Worm (Caenorhabditis elegans) whole organism, L4 larva: Measurements from ENCODE around the gene C37C3.12.

Experiments used
- D1046.2 ChIP-seq: fragments of 200-800 bp; sonication (Bioruptor generic); IDR thresholded peaks from 2 replicates; pipeline ENCODE4 v1.3.6; 2022; ENCODE audit warnings: missing genetic modification characterization, missing compliant biosample characterization
- F10B5.3 ChIP-seq: sonication (generic microtip); optimal IDR thresholded peaks from 2 replicates; lab custom pipeline; 2016; ENCODE audit warnings: mild to moderate bottlenecking, missing genetic modification characterization, missing compliant biosample characterization
- T20F7.1 ChIP-seq: fragments of 200-800 bp; sonication (Bioruptor generic); optimal IDR thresholded peaks from 2 replicates; lab custom pipeline; 2018; ENCODE audit warnings: mild to moderate bottlenecking, missing genetic modification characterization, missing compliant biosample characterization
- T26A8.4 ChIP-seq: fragments of 200-800 bp; sonication (Bioruptor generic); IDR thresholded peaks from 2 replicates; pipeline ENCODE4 v1.3.6; 2022; ENCODE audit warnings: missing genetic modification characterization, missing compliant biosample characterization
- Y105C5A.15 ChIP-seq: fragments of 200-800 bp; sonication (Bioruptor generic); IDR thresholded peaks from 2 replicates; pipeline ENCODE4 v1.3.6; 2022; ENCODE audit warnings: missing genetic modification characterization, missing compliant biosample characterization
- Y48G9A.11 ChIP-seq: fragments of 200-800 bp; sonication (Bioruptor generic); IDR thresholded peaks from 2 replicates; pipeline ENCODE4 v1.3.6; 2022; ENCODE audit warnings: missing genetic modification reagents, missing genetic modification characterization, missing compliant biosample characterization
- aha-1 ChIP-seq: fragments of 150-350 bp; peaks from one replicate; lab custom pipeline; 2014; ENCODE audit warnings: missing biosample characterization, missing genetic modification characterization
- ceh-20 ChIP-seq: fragments of 200-800 bp; sonication (Bioruptor generic); IDR thresholded peaks from 2 replicates; pipeline ENCODE4 v1.3.6; 2022; ENCODE audit warnings: missing genetic modification reagents, missing genetic modification characterization, missing compliant biosample characterization
- ceh-28 ChIP-seq: fragments of 150-350 bp; optimal IDR thresholded peaks from 2 replicates; lab custom pipeline; 2014; ENCODE audit warnings: missing biosample characterization, missing genetic modification reagents, missing genetic modification characterization
- ceh-44 ChIP-seq: fragments of 200-800 bp; sonication (Bioruptor generic); IDR thresholded peaks from 2 replicates; pipeline ENCODE4 v1.3.6; 2022; ENCODE audit warnings: missing genetic modification reagents, missing genetic modification characterization, missing compliant biosample characterization
- ctbp-1 ChIP-seq: fragments of 200-800 bp; sonication (Bioruptor generic); IDR thresholded peaks from 2 replicates; pipeline ENCODE4 v1.3.6; 2022; ENCODE audit warnings: missing genetic modification reagents, missing genetic modification characterization, missing compliant biosample characterization
- daf-12 ChIP-seq: fragments of 150-350 bp; optimal IDR thresholded peaks from 2 replicates; lab custom pipeline; 2014; ENCODE audit warnings: missing biosample characterization, missing genetic modification reagents, missing genetic modification characterization
- daf-16 ChIP-seq, 3 experiments: sonication (generic microtip); optimal IDR thresholded peaks; 2 replicates each; lab custom pipeline; 2016 to 2017; ENCODE audit warnings: missing genetic modification characterization in 3 of 3, missing genetic modification reagents in 3 of 3, mild to moderate bottlenecking in 2 of 3, missing compliant biosample characterization in 2 of 3, missing biosample characterization in 1 of 3, moderate library complexity in 1 of 3
- daf-8 ChIP-seq: fragments of 200-800 bp; sonication (Bioruptor generic); IDR thresholded peaks from 2 replicates; pipeline ENCODE4 v1.3.6; 2022; ENCODE audit warnings: missing genetic modification characterization, missing compliant biosample characterization
- dmd-6 ChIP-seq: fragments of 200-800 bp; sonication (Bioruptor generic); IDR thresholded peaks from 2 replicates; pipeline ENCODE4 v1.3.6; 2022; ENCODE audit warnings: missing genetic modification reagents, missing genetic modification characterization, missing compliant biosample characterization
- dmd-9 ChIP-seq: fragments of 200-800 bp; sonication (Bioruptor generic); IDR thresholded peaks from 2 replicates; pipeline ENCODE4 v1.3.6; 2022; ENCODE audit warnings: missing genetic modification reagents, missing genetic modification characterization, missing compliant biosample characterization
- egl-43 ChIP-seq: fragments of 200-800 bp; sonication (Bioruptor generic); IDR thresholded peaks from 2 replicates; pipeline ENCODE4 v1.3.6; 2022; ENCODE audit warnings: missing genetic modification reagents, missing genetic modification characterization, missing compliant biosample characterization
- fkh-10 ChIP-seq: fragments of 150-350 bp; optimal IDR thresholded peaks from 2 replicates; lab custom pipeline; 2014; ENCODE audit warnings: missing biosample characterization, missing genetic modification reagents, missing genetic modification characterization
- fos-1 ChIP-seq: fragments of 150-350 bp; optimal IDR thresholded peaks from 2 replicates; lab custom pipeline; 2014; ENCODE audit warnings: missing biosample characterization, missing genetic modification characterization
- gei-8 ChIP-seq: fragments of 200-800 bp; sonication (Bioruptor generic); optimal IDR thresholded peaks from 2 replicates; lab custom pipeline; 2018; ENCODE audit warnings: mild to moderate bottlenecking, missing genetic modification characterization, missing compliant biosample characterization
- hif-1 ChIP-seq, 2 experiments: sonication (generic microtip); optimal IDR thresholded peaks; 2 replicates each; lab custom pipeline; 2016 to 2017; ENCODE audit warnings: missing compliant biosample characterization in 2 of 2, missing genetic modification characterization in 2 of 2, missing genetic modification reagents in 2 of 2, missing genotype in 2 of 2, mild to moderate bottlenecking in 1 of 2
- hlh-30 ChIP-seq: sonication (generic microtip); optimal IDR thresholded peaks from 2 replicates; lab custom pipeline; 2017; ENCODE audit warnings: antibody characterized with exemption, mild to moderate bottlenecking, missing genetic modification characterization, missing compliant biosample characterization; ENCODE audit not compliant: insufficient read depth
- hmg-1.1 ChIP-seq: fragments of 200-800 bp; sonication (Bioruptor generic); IDR thresholded peaks from 2 replicates; pipeline ENCODE4 v1.3.6; 2022; ENCODE audit warnings: missing genetic modification reagents, missing genetic modification characterization, missing compliant biosample characterization
- jun-1 ChIP-seq: fragments of 150-350 bp; optimal IDR thresholded peaks from 2 replicates; lab custom pipeline; 2014; ENCODE audit warnings: missing biosample characterization, missing genetic modification reagents, missing genetic modification characterization
- lim-7 ChIP-seq: fragments of 200-800 bp; sonication (Bioruptor generic); IDR thresholded peaks from 2 replicates; pipeline ENCODE4 v1.3.6; 2022; ENCODE audit warnings: missing genetic modification characterization, missing compliant biosample characterization
- lin-1 ChIP-seq: fragments of 200-800 bp; sonication (Bioruptor generic); IDR thresholded peaks from 2 replicates; pipeline ENCODE4 v1.3.6; 2022; ENCODE audit warnings: missing genetic modification reagents, missing genetic modification characterization, missing compliant biosample characterization
- lin-13 ChIP-seq: fragments of 150-350 bp; optimal IDR thresholded peaks from 2 replicates; lab custom pipeline; 2014; ENCODE audit warnings: missing biosample characterization, missing genetic modification reagents, missing genetic modification characterization
- lin-38 ChIP-seq: fragments of 200-800 bp; sonication (Bioruptor generic); IDR thresholded peaks from 2 replicates; pipeline ENCODE4 v1.3.6; 2022; ENCODE audit warnings: missing genetic modification reagents, missing genetic modification characterization, missing compliant biosample characterization
- lsy-2 ChIP-seq, 2 experiments: fragments of 150-350 bp in 1 of 2; sonication (generic microtip) in 1 of 2; optimal IDR thresholded peaks; 2 replicates each; lab custom pipeline; 2014 to 2017; ENCODE audit warnings: missing biosample characterization in 2 of 2, missing genetic modification characterization in 2 of 2
- madf-5 ChIP-seq, 2 experiments: fragments of 200-800 bp; sonication (Bioruptor generic); IDR thresholded peaks; 2 replicates each; pipeline ENCODE4 v1.3.6; 2022; ENCODE audit warnings: missing compliant biosample characterization in 2 of 2, missing genetic modification characterization in 2 of 2
- mdl-1 ChIP-seq, 2 experiments: fragments of 150-350 bp in 1 of 2; sonication (generic microtip) in 1 of 2; optimal IDR thresholded peaks; 2 replicates each; lab custom pipeline; 2014 to 2017; ENCODE audit warnings: missing biosample characterization in 2 of 2, missing genetic modification characterization in 2 of 2
- mdt-29 ChIP-seq: fragments of 200-800 bp; sonication (Bioruptor generic); IDR thresholded peaks from 2 replicates; pipeline ENCODE4 v1.3.6; 2022; ENCODE audit warnings: missing genetic modification reagents, missing genetic modification characterization, missing compliant biosample characterization
- mes-2 ChIP-seq: sonication (generic microtip); optimal IDR thresholded peaks from 2 replicates; lab custom pipeline; 2016; ENCODE audit warnings: missing genotype, mild to moderate bottlenecking, missing genetic modification characterization, missing compliant biosample characterization; ENCODE audit not compliant: poor library complexity, severe bottlenecking
- nhr-102 ChIP-seq: sonication (generic microtip); optimal IDR thresholded peaks from 2 replicates; lab custom pipeline; 2016; ENCODE audit warnings: mild to moderate bottlenecking, missing genetic modification characterization, moderate library complexity, missing compliant biosample characterization
- nhr-25 ChIP-seq: sonication (generic microtip); optimal IDR thresholded peaks from 2 replicates; lab custom pipeline; 2017; ENCODE audit warnings: missing genetic modification characterization, mild to moderate bottlenecking, missing compliant biosample characterization, antibody characterized with exemption, moderate library complexity, borderline replicate concordance; ENCODE audit not compliant: insufficient read depth
- nhr-28 ChIP-seq: fragments of 150-350 bp; optimal IDR thresholded peaks from 2 replicates; lab custom pipeline; 2014; ENCODE audit warnings: missing biosample characterization, missing genetic modification characterization
- nhr-42 ChIP-seq: fragments of 200-800 bp; sonication (Bioruptor generic); IDR thresholded peaks from 2 replicates; pipeline ENCODE4 v1.3.6; 2022; ENCODE audit warnings: missing genetic modification characterization, missing compliant biosample characterization
- nhr-6 ChIP-seq: fragments of 150-350 bp; optimal IDR thresholded peaks from 2 replicates; lab custom pipeline; 2014; ENCODE audit warnings: missing biosample characterization, missing genetic modification characterization
- php-3 ChIP-seq: fragments of 200-800 bp; sonication (Bioruptor generic); IDR thresholded peaks from 2 replicates; pipeline ENCODE4 v1.3.6; 2022; ENCODE audit warnings: missing genetic modification reagents, missing genetic modification characterization, missing compliant biosample characterization
- pqm-1 ChIP-seq: sonication (generic microtip); optimal IDR thresholded peaks from 2 replicates; lab custom pipeline; 2017; ENCODE audit warnings: missing biosample characterization, missing genetic modification characterization
- rbr-2 ChIP-seq: sonication (generic microtip); optimal IDR thresholded peaks from 2 replicates; lab custom pipeline; 2016; ENCODE audit warnings: missing genotype, missing genetic modification characterization, missing compliant biosample characterization
- skn-1 ChIP-seq: fragments of 150-350 bp; optimal IDR thresholded peaks from 2 replicates; lab custom pipeline; 2014; ENCODE audit warnings: missing biosample characterization, missing genetic modification characterization
- snpc-4 ChIP-seq: fragments of 150-350 bp; optimal IDR thresholded peaks from 2 replicates; lab custom pipeline; 2014; ENCODE audit warnings: missing biosample characterization, missing genetic modification characterization
- spr-1 ChIP-seq: sonication (generic microtip); optimal IDR thresholded peaks from 2 replicates; lab custom pipeline; 2016; ENCODE audit warnings: mild to moderate bottlenecking, missing genetic modification characterization, missing compliant biosample characterization
- tra-1 ChIP-seq: fragments of 200-800 bp; sonication (Bioruptor generic); IDR thresholded peaks from 2 replicates; pipeline ENCODE4 v1.3.6; 2022; ENCODE audit warnings: missing genetic modification reagents, missing genetic modification characterization, missing compliant biosample characterization
- vab-7 ChIP-seq: fragments of 200-800 bp; sonication (Bioruptor generic); IDR thresholded peaks from 2 replicates; pipeline ENCODE4 v1.3.6; 2022; ENCODE audit warnings: missing genetic modification reagents, missing genetic modification characterization, missing compliant biosample characterization
- zfp-2 ChIP-seq: sonication (generic microtip); optimal IDR thresholded peaks from 2 replicates; lab custom pipeline; 2016; ENCODE audit warnings: mild to moderate bottlenecking, missing genetic modification characterization, missing compliant biosample characterization

The C37C3.12 gene

DNA sequence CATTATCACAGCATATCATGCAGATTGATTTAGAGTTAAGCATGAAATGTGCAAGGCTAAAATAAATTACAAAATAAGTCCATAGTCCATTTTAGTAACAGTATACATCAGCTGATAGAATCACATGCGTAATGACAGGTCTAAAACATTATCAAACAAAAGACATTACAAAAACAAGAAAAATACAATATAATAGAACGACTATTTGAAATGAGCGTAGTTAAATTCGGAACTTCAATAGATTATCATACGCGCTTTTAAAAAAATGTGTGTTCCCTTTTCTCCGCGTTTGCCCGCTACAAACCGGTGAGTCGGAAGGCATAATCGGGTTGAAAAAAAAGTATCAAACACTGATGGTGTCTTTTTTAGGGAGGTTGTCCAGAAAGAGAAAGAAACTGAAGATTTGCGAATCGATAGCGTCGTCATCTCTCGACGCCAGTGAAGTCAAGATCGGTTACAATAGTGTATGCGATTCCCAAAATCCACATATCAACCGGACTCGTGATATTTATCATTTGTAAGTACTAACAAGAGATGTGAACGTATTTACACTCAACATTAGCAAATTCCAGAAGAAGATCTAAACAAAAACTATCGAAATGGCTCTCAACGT lies 16.1 kb upstream of the C37C3.12 start, which contains the start of gene C37C3.2 (continued):
- TF ChIP-seq zfp-2 (tag; lab: Kevin White, UChicago) (no peak), T20F7.1 (GFP tag; lab: Kevin White, UChicago) (peak; percentile 34), vab-7 (GFP tag; lab: Robert Waterston, UW) (no peak)

DNA sequence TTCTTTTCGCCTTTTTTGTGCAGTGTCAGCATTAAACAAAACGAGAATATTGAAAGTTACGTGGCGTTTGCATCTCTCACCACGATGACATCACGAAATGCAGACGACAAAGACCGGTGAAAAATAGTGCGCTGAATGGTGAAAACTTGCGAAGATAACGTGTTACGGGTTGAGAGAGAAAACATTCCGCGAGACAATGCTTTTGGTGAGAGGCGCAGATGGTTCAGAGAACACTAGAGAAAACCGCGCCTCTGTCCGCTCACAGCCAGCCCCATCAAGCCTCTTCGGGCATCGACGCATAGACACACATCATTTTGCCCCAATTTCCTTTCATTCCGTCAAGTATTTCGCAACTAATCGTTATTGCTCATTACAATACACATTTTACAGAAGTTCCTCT lies 15.2 kb upstream of the C37C3.12 start, which contains the start of the genes C37C3.9 and C37C3.18:
TSS of gene C37C3.9 (minus strand) at position 98 of the 400 bp plus-strand sequence.
TSS of gene C37C3.18 (plus strand) at position 391 of the 400 bp plus-strand sequence.
- TF ChIP-seq Y48G9A.11 (GFP tag; lab: Robert Waterston, UW) (no peak), gei-8 (GFP tag; lab: Kevin White, UChicago) (no peak), ceh-44 (GFP tag; lab: Robert Waterston, UW) (no peak), spr-1 (tag; lab: Kevin White, UChicago) (peak; percentile 2), mdl-1 (tag; optimal IDR thresholded peaks at IDR 0.05; lab: Kevin White, UChicago) (peak; percentile 63 to 78), lin-1 (GFP tag; lab: Robert Waterston, UW) (peak; percentile 50; the same call in 1 of the 2 replicates), snpc-4 (tag; lab: Kevin White, UChicago) (peak; percentile 72), mdt-29 (GFP tag; lab: Robert Waterston, UW) (no peak), lim-7 (GFP tag; lab: Robert Waterston, UW) (no peak), tra-1 (GFP tag; lab: Robert Waterston, UW) (no peak; the same call in 1 of the 2 replicates), fkh-10 (peak; percentile 23), T20F7.1 (GFP tag; lab: Kevin White, UChicago) (peak; percentile 53), nhr-6 (tag; lab: Kevin White, UChicago) (peak; percentile 60), daf-8 (no peak), mes-2 (tag; lab: Kevin White, UChicago) (peak; percentile 72), ceh-28 (tag; lab: Kevin White, UChicago) (no peak), lin-13 (peak; percentile 78), nhr-28 (tag; lab: Kevin White, UChicago) (peak; percentile 83), nhr-42 (GFP tag; lab: Robert Waterston, UW) (peak; percentile 35; the same call in 1 of the 2 replicates), jun-1 (tag; lab: Kevin White, UChicago) (peak; percentile 77), D1046.2 (0 out of 2 replicates have a peak, but pooled peaks have one; percentile 63), aha-1 (tag; lab: Kevin White, UChicago) (peak; percentile 97), Y105C5A.15 (GFP tag; lab: Robert Waterston, UW) (no peak), dmd-6 (GFP tag; lab: Robert Waterston, UW) (peak; percentile 84), T26A8.4 (GFP tag; lab: Robert Waterston, UW) (peak; percentile 68), hlh-30 (peak; percentile 76), fos-1 (tag; lab: Kevin White, UChicago) (no peak), lsy-2 (tag; optimal IDR thresholded peaks at IDR 0.05; lab: Kevin White, UChicago) (peak; percentile 57 to 74), egl-43 (GFP tag; lab: Robert Waterston, UW) (peak; percentile 76; the same call in 1 of the 2 replicates), php-3 (GFP tag; lab: Robert Waterston, UW) (no peak), ctbp-1 (GFP tag; lab: Robert Waterston, UW) (no peak; the same call in 1 of the 2 replicates), lin-38 (GFP tag; lab: Robert Waterston, UW) (peak; percentile 58), skn-1 (tag; lab: Kevin White, UChicago) (no peak), hmg-1.1 (peak; percentile 90), hif-1 (tag; optimal IDR thresholded peaks at IDR 0.05; lab: Kevin White, UChicago) (peak in 1 of 2 experiments; percentile 64), nhr-25 (tag; lab: Kevin White, UChicago) (peak; percentile 37), dmd-9 (GFP tag; lab: Robert Waterston, UW) (0 out of 2 replicates have a peak, but pooled peaks have one; percentile 30), nhr-102 (tag; lab: Kevin White, UChicago) (peak; percentile 60), madf-5 (GFP tag; IDR thresholded peaks at IDR 0.05; lab: Robert Waterston, UW) (no peak), F10B5.3 (tag; lab: Kevin White, UChicago) (no peak), daf-16 (GFP tag; optimal IDR thresholded peaks at IDR 0.05; lab: Kevin White, UChicago) (no peak), daf-16 (tag; optimal IDR thresholded peaks at IDR 0.05; lab: Kevin White, UChicago) (peak; percentile 77), rbr-2 (tag; lab: Kevin White, UChicago) (peak; percentile 70), pqm-1 (tag; lab: Kevin White, UChicago) (peak; percentile 26), daf-12 (tag; lab: Kevin White, UChicago) (no peak), ceh-20 (GFP tag; lab: Robert Waterston, UW) (peak; percentile 55)
